Fruit fly (Drosophila melanogaster) whole organism, larva: ENCODE data around the gene CG34265.

Source experiments
- noc ChIP-seq: fragments of 200-800 bp; sonication (Bioruptor generic); optimal IDR thresholded peaks from 3 replicates; lab custom pipeline; 2019; ENCODE audit warnings: missing biosample characterization, mild to moderate bottlenecking, missing genetic modification characterization, moderate library complexity

Gene CG34265

dm6 chr3L:3242121-3243083 is 25.9 kb upstream of the CG34265 start:
- TF ChIP-seq noc (tag; lab: Kevin White, UChicago) = no peak

- TF ChIP-seq noc (tag; lab: Kevin White, UChicago) = no peak
Observed at dm6 chr3L:3244244-3245144, 23.8 kb upstream of the CG34265 start, which contains the start of gene CG12078. CG12078 (minus strand) TSS chr3L:3244294.

- TF ChIP-seq noc (tag; lab: Kevin White, UChicago) = no peak
Observed at dm6 chr3L:3245189-3245588, 23.1 kb upstream of the CG34265 start.

- TF ChIP-seq noc (tag; lab: Kevin White, UChicago) = no peak
Observed at dm6 chr3L:3246378-3247129, 21.7 kb upstream of the CG34265 start.

dm6 chr3L:3247130-3248065 is 20.9 kb upstream of the CG34265 start, which contains the start of gene CG43389:
CG43389 (plus strand) TSS chr3L:3248015.
- no peak for TF ChIP-seq noc (tag; lab: Kevin White, UChicago)

- peak; percentile 83 for TF ChIP-seq noc (tag; lab: Kevin White, UChicago)
Observed at dm6 chr3L:3248714-3249663, 19.3 kb upstream of the CG34265 start.

dm6 chr3L:3249664-3249996 is 18.6 kb upstream of the CG34265 start:
- TF ChIP-seq noc (tag; lab: Kevin White, UChicago) = no peak

- peak; percentile 98 for TF ChIP-seq noc (tag; lab: Kevin White, UChicago)
Observed at dm6 chr3L:3249997-3250774, 18.1 kb upstream of the CG34265 start.

dm6 chr3L:3250922-3251658 is 17.2 kb upstream of the CG34265 start:
- TF ChIP-seq noc (tag; lab: Kevin White, UChicago) = no peak

dm6 chr3L:3251659-3252490 is 16.4 kb upstream of the CG34265 start:
- no peak for TF ChIP-seq noc (tag; lab: Kevin White, UChicago)

- TF ChIP-seq noc (tag; lab: Kevin White, UChicago) = no peak
Observed at dm6 chr3L:3252884-3253283, 15.4 kb upstream of the CG34265 start.
